Worm (Caenorhabditis elegans) whole organism, mixed stage, embryonic: ENCODE results near the gene M02B1.4.

Experiments used
- M03D4.4 ChIP-seq: sonication (generic microtip); optimal IDR thresholded peaks from 2 replicates; lab custom pipeline; 2017; ENCODE audit warnings: mild to moderate bottlenecking, missing genetic modification characterization, missing compliant biosample characterization
- bed-3 ChIP-seq: fragments of 200-800 bp; sonication (Bioruptor generic); optimal IDR thresholded peaks from 3 replicates; lab custom pipeline; 2018; ENCODE audit warnings: mild to moderate bottlenecking, missing genetic modification characterization, moderate library complexity, missing compliant biosample characterization
- blmp-1 ChIP-seq: fragments of 150-350 bp; optimal IDR thresholded peaks from 2 replicates; lab custom pipeline; 2014; ENCODE audit warnings: missing biosample characterization, missing genetic modification characterization
- ceh-39 ChIP-seq: fragments of 150-350 bp; optimal IDR thresholded peaks from 2 replicates; lab custom pipeline; 2014; ENCODE audit warnings: missing biosample characterization, missing genetic modification characterization
- ceh-43 ChIP-seq: fragments of 200-800 bp; sonication (Bioruptor generic); optimal IDR thresholded peaks from 2 replicates; lab custom pipeline; 2018; ENCODE audit warnings: mild to moderate bottlenecking, missing genetic modification characterization, moderate library complexity, missing compliant biosample characterization
- ceh-83 ChIP-seq: fragments of 200-800 bp; sonication (Bioruptor generic); optimal IDR thresholded peaks from 2 replicates; lab custom pipeline; 2018; ENCODE audit warnings: mild to moderate bottlenecking, missing genetic modification characterization, missing compliant biosample characterization
- ces-1 ChIP-seq: fragments of 150-350 bp; optimal IDR thresholded peaks from 2 replicates; lab custom pipeline; 2014; ENCODE audit warnings: missing biosample characterization, missing genetic modification reagents, missing genetic modification characterization
- drap-1 ChIP-seq: fragments of 200-800 bp; sonication (Bioruptor generic); optimal IDR thresholded peaks from 3 replicates; lab custom pipeline; 2018; ENCODE audit warnings: mild to moderate bottlenecking, missing genetic modification characterization, missing compliant biosample characterization
- elt-1 ChIP-seq: sonication (generic microtip); optimal IDR thresholded peaks from 2 replicates; lab custom pipeline; 2017; ENCODE audit warnings: missing genetic modification characterization, mild to moderate bottlenecking, missing compliant biosample characterization, antibody characterized with exemption, moderate library complexity, borderline replicate concordance; ENCODE audit not compliant: insufficient read depth
- elt-3 ChIP-seq: fragments of 150-350 bp; optimal IDR thresholded peaks from 2 replicates; lab custom pipeline; 2014; ENCODE audit warnings: missing biosample characterization, missing genetic modification characterization
- hlh-1 ChIP-seq: fragments of 150-350 bp; optimal IDR thresholded peaks from 2 replicates; lab custom pipeline; 2014; ENCODE audit warnings: missing biosample characterization, missing genetic modification reagents, missing genetic modification characterization
- lin-13 ChIP-seq: fragments of 150-350 bp; optimal IDR thresholded peaks from 2 replicates; lab custom pipeline; 2014; ENCODE audit warnings: missing biosample characterization, missing genetic modification characterization
- lin-32 ChIP-seq: fragments of 200-800 bp; sonication (Bioruptor generic); optimal IDR thresholded peaks from 2 replicates; lab custom pipeline; 2018; ENCODE audit warnings: mild to moderate bottlenecking, missing genetic modification characterization, missing compliant biosample characterization
- lsy-2 ChIP-seq: fragments of 150-350 bp; optimal IDR thresholded peaks from 2 replicates; lab custom pipeline; 2014; ENCODE audit warnings: missing biosample characterization, missing genetic modification characterization
- mab-5 ChIP-seq: fragments of 150-350 bp; optimal IDR thresholded peaks from 2 replicates; lab custom pipeline; 2014; ENCODE audit warnings: missing biosample characterization, missing genetic modification characterization
- mep-1 ChIP-seq: fragments of 150-350 bp; optimal IDR thresholded peaks from 2 replicates; lab custom pipeline; 2017; ENCODE audit warnings: missing biosample characterization, missing genetic modification reagents, missing genetic modification characterization, inconsistent platforms
- nhr-12 ChIP-seq: fragments of 150-350 bp; optimal IDR thresholded peaks from 2 replicates; lab custom pipeline; 2014; ENCODE audit warnings: missing biosample characterization, missing genetic modification characterization
- nhr-2 ChIP-seq: fragments of 150-350 bp; optimal IDR thresholded peaks from 2 replicates; lab custom pipeline; 2014; ENCODE audit warnings: missing biosample characterization, missing genetic modification characterization
- nhr-237 ChIP-seq: fragments of 150-350 bp; optimal IDR thresholded peaks from 2 replicates; lab custom pipeline; 2014; ENCODE audit warnings: missing biosample characterization, missing genetic modification characterization
- nhr-28 ChIP-seq: fragments of 150-350 bp; optimal IDR thresholded peaks from 2 replicates; lab custom pipeline; 2014; ENCODE audit warnings: missing biosample characterization, missing genetic modification characterization
- nhr-76 ChIP-seq: sonication (generic microtip); optimal IDR thresholded peaks from 2 replicates; lab custom pipeline; 2017; ENCODE audit warnings: missing biosample characterization, missing genetic modification characterization
- pha-4 ChIP-seq: fragments of 150-350 bp; optimal IDR thresholded peaks from 2 replicates; lab custom pipeline; 2018; ENCODE audit warnings: missing biosample characterization, missing genetic modification reagents, missing genetic modification characterization
- sem-2 ChIP-seq: fragments of 200-800 bp; sonication (Bioruptor generic); optimal IDR thresholded peaks from 2 replicates; lab custom pipeline; 2018; ENCODE audit warnings: mild to moderate bottlenecking, missing genetic modification characterization, missing compliant biosample characterization
- snpc-4 ChIP-seq: fragments of 150-350 bp; optimal IDR thresholded peaks from 2 replicates; lab custom pipeline; 2014; ENCODE audit warnings: missing biosample characterization, missing genetic modification characterization
- sptf-1 ChIP-seq: sonication (generic microtip); optimal IDR thresholded peaks from 2 replicates; lab custom pipeline; 2017; ENCODE audit warnings: mild to moderate bottlenecking, missing genetic modification characterization, moderate library complexity, missing compliant biosample characterization
- tbx-8 ChIP-seq: fragments of 200-800 bp; sonication (Bioruptor generic); optimal IDR thresholded peaks from 2 replicates; lab custom pipeline; 2018; ENCODE audit warnings: mild to moderate bottlenecking, missing genetic modification characterization, moderate library complexity, missing compliant biosample characterization
- unc-39 ChIP-seq: fragments of 150-350 bp; optimal IDR thresholded peaks from 2 replicates; lab custom pipeline; 2014; ENCODE audit warnings: missing biosample characterization, missing genetic modification characterization
- unc-62 ChIP-seq: fragments of 150-350 bp; optimal IDR thresholded peaks from 2 replicates; lab custom pipeline; 2014; ENCODE audit warnings: missing biosample characterization, missing genetic modification reagents, missing genetic modification characterization
- zip-8 ChIP-seq: fragments of 150-350 bp; optimal IDR thresholded peaks from 2 replicates; lab custom pipeline; 2014; ENCODE audit warnings: missing biosample characterization, missing genetic modification characterization
- ztf-11 ChIP-seq: fragments of 150-350 bp; optimal IDR thresholded peaks from 2 replicates; lab custom pipeline; 2014; ENCODE audit warnings: missing biosample characterization, missing genetic modification characterization

M02B1.4 gene

DNA sequence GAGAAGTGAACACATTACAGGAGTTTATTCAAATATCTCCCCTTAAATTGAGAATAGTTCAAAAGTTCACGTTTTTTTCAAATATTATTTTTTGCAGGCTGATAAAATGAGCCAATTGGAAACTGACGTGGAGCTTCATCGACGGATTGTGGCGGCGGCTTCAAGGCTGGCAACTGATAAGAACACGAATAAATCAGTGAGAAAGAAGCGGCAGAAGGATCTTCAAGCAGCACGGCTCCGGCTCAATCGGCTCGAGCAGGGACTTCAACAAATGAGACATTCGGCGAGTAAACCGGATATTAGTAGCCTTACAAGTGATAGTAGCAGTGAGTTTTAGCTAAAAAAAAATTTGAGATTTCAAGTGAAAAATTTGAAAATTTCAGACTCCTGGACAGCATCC, at the start of gene M02B1.4:
TSS of gene M02B1.4 (minus strand) at position 9 of the 400 bp plus-strand sequence.
- TF ChIP-seq lin-13 (no peak), hlh-1 (no peak), snpc-4 (tag; lab: Kevin White, UChicago) (no peak), ceh-83 (no peak), sem-2 (GFP tag; lab: Kevin White, UChicago) (no peak), M03D4.4 (tag; lab: Kevin White, UChicago) (no peak), elt-1 (tag; lab: Kevin White, UChicago) (no peak), mab-5 (tag; lab: Kevin White, UChicago) (no peak), zip-8 (no peak), mep-1 (tag; lab: Kevin White, UChicago) (no peak), lin-32 (GFP tag; lab: Kevin White, UChicago) (no peak), unc-39 (tag; lab: Kevin White, UChicago) (no peak), drap-1 (GFP tag; lab: Kevin White, UChicago) (no peak), tbx-8 (GFP tag; lab: Kevin White, UChicago) (no peak), elt-3 (tag; lab: Kevin White, UChicago) (no peak), nhr-2 (tag; lab: Kevin White, UChicago) (no peak)

DNA sequence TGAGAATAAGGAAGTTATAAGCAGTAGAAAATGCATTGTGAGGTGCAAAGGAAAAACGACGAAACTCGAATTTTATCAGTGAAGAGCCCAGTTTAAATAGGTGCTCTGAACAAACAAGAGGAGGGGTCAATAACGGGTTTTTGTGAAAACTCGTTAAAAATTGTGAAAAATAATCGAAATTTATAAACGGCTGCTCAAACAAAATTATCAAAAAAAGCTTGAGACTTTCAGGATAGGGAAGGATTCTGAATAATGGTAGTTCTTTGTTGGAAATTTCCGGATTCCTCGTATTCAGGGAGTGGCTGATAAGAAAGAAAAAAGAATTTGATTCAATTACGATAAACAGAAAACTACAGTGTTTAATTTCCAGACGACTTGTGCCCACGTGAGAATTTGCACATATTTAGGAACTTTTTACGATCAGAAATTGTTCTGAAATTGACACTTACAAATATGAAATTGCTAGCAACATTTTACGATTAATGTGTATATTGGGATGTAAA, 46.4 kb upstream of the M02B1.4 start, which contains the start of gene clec-187:
TSS of gene clec-187 (minus strand) at position 51 of the 503 bp plus-strand sequence.
- TF ChIP-seq bed-3 (GFP tag; lab: Kevin White, UChicago): no peak
- TF ChIP-seq sptf-1: no peak
- TF ChIP-seq nhr-76 (tag; lab: Kevin White, UChicago): no peak
- TF ChIP-seq snpc-4 (tag; lab: Kevin White, UChicago): no peak
- TF ChIP-seq pha-4 (tag; lab: Kevin White, UChicago): no peak
- TF ChIP-seq lin-13: no peak
- TF ChIP-seq, all 35 proteins: peak for 0

DNA sequence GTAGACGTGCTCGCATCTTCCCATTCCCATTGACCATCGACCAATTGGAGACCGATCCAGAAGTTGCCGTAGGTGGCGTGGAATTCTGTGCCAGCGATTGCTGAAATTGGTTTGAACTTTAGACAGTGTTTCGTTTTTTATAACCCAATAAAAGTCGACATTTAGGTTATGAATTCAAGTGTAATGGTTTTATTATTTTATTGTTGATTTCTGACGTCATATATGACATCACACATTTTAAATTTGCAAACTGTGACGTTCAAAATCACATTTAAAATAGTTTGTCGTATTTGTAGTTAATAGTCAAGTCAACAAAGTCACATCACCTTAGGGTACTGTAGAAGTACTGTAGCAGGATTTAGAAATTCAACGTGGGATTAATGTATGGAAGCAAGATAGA, 45.2 kb upstream of the M02B1.4 start:
- TF ChIP-seq zip-8 (peak; percentile 84), sem-2 (GFP tag; lab: Kevin White, UChicago) (no peak)

DNA sequence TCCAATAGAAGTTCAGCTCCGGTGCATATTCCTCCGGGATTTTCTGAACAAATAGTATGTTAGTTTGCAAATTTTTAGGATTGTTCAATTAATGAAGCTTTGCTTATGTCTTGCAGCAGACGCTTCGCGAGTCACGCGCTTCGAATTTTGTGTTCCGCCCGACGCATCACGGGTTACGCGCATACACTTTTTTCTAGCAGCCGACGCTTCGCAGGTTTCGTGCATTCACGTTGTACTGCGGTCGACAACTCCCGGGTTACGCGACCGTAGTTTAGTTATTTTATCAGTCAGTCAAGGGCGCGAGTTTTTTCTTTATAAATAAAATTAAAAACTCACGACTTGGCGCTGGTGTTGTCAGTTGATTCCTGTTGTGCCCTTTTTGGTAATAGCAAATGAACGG, 44.7 kb upstream of the M02B1.4 start:
- TF ChIP-seq unc-62 (GFP tag; lab: Kevin White, UChicago): no peak
- no peak for TF ChIP-seq nhr-76 (tag; lab: Kevin White, UChicago)
- TF ChIP-seq unc-39 (tag; lab: Kevin White, UChicago): no peak
- TF ChIP-seq nhr-237 (tag; lab: Kevin White, UChicago): no peak
- TF ChIP-seq ceh-43 (GFP tag; lab: Kevin White, UChicago): no peak
- no peak for TF ChIP-seq ceh-83
- no peak for TF ChIP-seq nhr-12 (tag; lab: Kevin White, UChicago)
- no peak for TF ChIP-seq ceh-39
- TF ChIP-seq lin-13: no peak
- TF ChIP-seq M03D4.4 (tag; lab: Kevin White, UChicago): no peak
- TF ChIP-seq snpc-4 (tag; lab: Kevin White, UChicago): no peak
- no peak for TF ChIP-seq nhr-28 (tag; lab: Kevin White, UChicago)
- no peak for TF ChIP-seq sem-2 (GFP tag; lab: Kevin White, UChicago)
- no peak for TF ChIP-seq mep-1 (tag; lab: Kevin White, UChicago)
- no peak for TF ChIP-seq elt-1 (tag; lab: Kevin White, UChicago)
- TF ChIP-seq mab-5 (tag; lab: Kevin White, UChicago): no peak
- no peak for TF ChIP-seq lin-32 (GFP tag; lab: Kevin White, UChicago)
- TF ChIP-seq ztf-11 (tag; lab: Kevin White, UChicago): no peak
- TF ChIP-seq ces-1: no peak
- TF ChIP-seq blmp-1: no peak

DNA sequence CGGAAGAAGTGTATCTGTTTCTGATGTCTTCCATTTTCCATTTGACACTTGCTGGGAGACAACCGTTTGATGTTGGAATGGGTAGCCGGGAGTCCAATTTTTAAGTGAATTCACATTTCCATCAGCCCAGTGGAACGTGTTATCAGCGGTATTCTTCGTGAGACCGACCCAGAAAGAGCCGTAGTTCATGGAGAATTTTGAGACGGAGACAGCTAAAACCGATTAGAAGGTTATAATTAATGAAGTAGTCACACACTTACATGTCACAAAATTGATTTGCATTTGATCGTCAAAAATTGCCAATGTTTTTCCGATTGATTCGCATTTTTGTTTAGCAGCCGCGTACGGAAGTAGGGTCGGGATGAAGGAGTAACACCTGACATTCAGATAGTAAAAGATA, 44.3 kb upstream of the M02B1.4 start:
- TF ChIP-seq nhr-2 (tag; lab: Kevin White, UChicago): no peak
- no peak for TF ChIP-seq unc-39 (tag; lab: Kevin White, UChicago)
- TF ChIP-seq zip-8: no peak
- TF ChIP-seq elt-1 (tag; lab: Kevin White, UChicago): no peak
- TF ChIP-seq lsy-2 (tag; lab: Kevin White, UChicago): no peak
- no peak for TF ChIP-seq drap-1 (GFP tag; lab: Kevin White, UChicago)
- TF ChIP-seq elt-3 (tag; lab: Kevin White, UChicago): no peak
- TF ChIP-seq lin-13: no peak
